Worm (Caenorhabditis elegans) whole organism, midembryonic: Measurements from ENCODE around the gene T05A7.11.

Source experiments
- T22C8.4 ChIP-seq: fragments of 200-800 bp; sonication (Bioruptor generic); IDR thresholded peaks from 2 replicates; pipeline ENCODE4 v1.3.6; 2022; ENCODE audit warnings: missing genetic modification characterization, missing compliant biosample characterization
- cog-1 ChIP-seq: sonication (generic microtip); optimal IDR thresholded peaks from 2 replicates; lab custom pipeline; 2016; ENCODE audit warnings: missing genetic modification characterization, missing compliant biosample characterization
- flt-1 ChIP-seq: fragments of 200-800 bp; sonication (Bioruptor generic); IDR thresholded peaks from 2 replicates; pipeline ENCODE4 v1.3.6; 2022; ENCODE audit warnings: missing genetic modification characterization, missing compliant biosample characterization
- klf-2 ChIP-seq: fragments of 200-800 bp; sonication (Bioruptor generic); conservative IDR thresholded peaks from 2 replicates; pipeline ENCODE4 v1.3.6; 2022; ENCODE audit warnings: missing genetic modification reagents, missing genetic modification characterization, missing compliant biosample characterization
- med-1 ChIP-seq: sonication (generic microtip); optimal IDR thresholded peaks from 2 replicates; lab custom pipeline; 2017; ENCODE audit warnings: missing genetic modification characterization, mild to moderate bottlenecking, missing compliant biosample characterization, antibody characterized with exemption, missing genetic modification reagents; ENCODE audit not compliant: insufficient read depth
- ref-1 ChIP-seq: fragments of 200-800 bp; sonication (Bioruptor generic); conservative IDR thresholded peaks from 2 replicates; pipeline ENCODE4 v1.3.6; 2022; ENCODE audit warnings: missing genetic modification reagents, missing genetic modification characterization, missing compliant biosample characterization
- tab-1 ChIP-seq: fragments of 200-800 bp; sonication (Bioruptor generic); IDR thresholded peaks from 2 replicates; pipeline ENCODE4 v1.3.6; 2022; ENCODE audit warnings: missing genetic modification characterization, missing compliant biosample characterization
- ztf-23 ChIP-seq: fragments of 200-800 bp; sonication (Bioruptor generic); IDR thresholded peaks from 2 replicates; pipeline ENCODE4 v1.3.6; 2022; ENCODE audit warnings: missing genetic modification reagents, missing genetic modification characterization, missing compliant biosample characterization
- ztf-29 ChIP-seq: fragments of 200-800 bp; sonication (Bioruptor generic); IDR thresholded peaks from 2 replicates; pipeline ENCODE4 v1.3.6; 2022; ENCODE audit warnings: missing genetic modification reagents, missing genetic modification characterization, missing compliant biosample characterization

The T05A7.11 gene

ce11 chrII:4673242-4673641 is 8.0 kb upstream of the T05A7.11 start:
- no peak for TF ChIP-seq T22C8.4
- no peak for TF ChIP-seq med-1
- no peak for TF ChIP-seq flt-1 (GFP tag; lab: Robert Waterston, UW)
- no peak for TF ChIP-seq ztf-23 (GFP tag; lab: Robert Waterston, UW)
- TF ChIP-seq ref-1 = no peak

ce11 chrII:4672584-4673110 is 7.4 kb upstream of the T05A7.11 start, which contains the start of the genes clec-140 and hmg-11:
Gene clec-140, plus strand, starts transcription at chrII:4673060.
Gene hmg-11, plus strand, starts transcription at chrII:4673085.
- TF ChIP-seq cog-1 (tag; lab: Kevin White, UChicago) (peak; percentile 66), T22C8.4 (peak; percentile 52), tab-1 (GFP tag; lab: Robert Waterston, UW) (no peak), flt-1 (GFP tag; lab: Robert Waterston, UW) (0 out of 2 replicates have a peak, but pooled peaks have one; percentile 37), ztf-23 (GFP tag; lab: Robert Waterston, UW) (0 out of 2 replicates have a peak, but pooled peaks have one; percentile 52), ztf-29 (GFP tag; lab: Robert Waterston, UW) (no peak), klf-2 (GFP tag; lab: Robert Waterston, UW) (no peak), ref-1 (no peak), med-1 (no peak)

ce11 chrII:4671692-4672091 is 6.4 kb upstream of the T05A7.11 start, which contains the start of gene T05A7.6:
Gene T05A7.6, minus strand, starts transcription at chrII:4671792.
- no peak for TF ChIP-seq med-1
- no peak for TF ChIP-seq flt-1 (GFP tag; lab: Robert Waterston, UW)
- TF ChIP-seq T22C8.4 = no peak
- no peak for TF ChIP-seq ztf-23 (GFP tag; lab: Robert Waterston, UW)

ce11 chrII:4667572-4667971 is 2.3 kb upstream of the T05A7.11 start, which contains the start of gene fut-5:
Gene fut-5, minus strand, starts transcription at chrII:4667672.
- TF ChIP-seq cog-1 (tag; lab: Kevin White, UChicago) (no peak), T22C8.4 (no peak)

- no peak for TF ChIP-seq tab-1 (GFP tag; lab: Robert Waterston, UW)
- no peak for TF ChIP-seq klf-2 (GFP tag; lab: Robert Waterston, UW)
- no peak for TF ChIP-seq med-1
- TF ChIP-seq T22C8.4 = no peak
- TF ChIP-seq flt-1 (GFP tag; lab: Robert Waterston, UW) = no peak
- TF ChIP-seq ztf-23 (GFP tag; lab: Robert Waterston, UW) = no peak
- no peak for TF ChIP-seq cog-1 (tag; lab: Kevin White, UChicago)
- TF ChIP-seq ref-1 = no peak
- no peak for TF ChIP-seq ztf-29 (GFP tag; lab: Robert Waterston, UW)
Observed at ce11 chrII:4663186-4663585, 2.1 kb downstream of the T05A7.11 start, which contains the start of gene T05A7.12. Gene T05A7.12, minus strand, starts transcription at chrII:4663286.

- TF ChIP-seq tab-1 (GFP tag; lab: Robert Waterston, UW) (no peak), ref-1 (no peak), ztf-29 (GFP tag; lab: Robert Waterston, UW) (no peak), flt-1 (GFP tag; lab: Robert Waterston, UW) (no peak), med-1 (no peak), T22C8.4 (no peak), ztf-23 (GFP tag; lab: Robert Waterston, UW) (no peak), klf-2 (GFP tag; lab: Robert Waterston, UW) (no peak), cog-1 (tag; lab: Kevin White, UChicago) (no peak)
Observed at ce11 chrII:4661278-4661677, 4.0 kb downstream of the T05A7.11 start, which contains the start of gene T05A7.13. Gene T05A7.13, minus strand, starts transcription at chrII:4661378.

ce11 chrII:4658245-4658644 is 7.0 kb downstream of the T05A7.11 start:
- TF ChIP-seq tab-1 (GFP tag; lab: Robert Waterston, UW) (no peak), flt-1 (GFP tag; lab: Robert Waterston, UW) (no peak), cog-1 (tag; lab: Kevin White, UChicago) (no peak), med-1 (no peak), ztf-29 (GFP tag; lab: Robert Waterston, UW) (no peak)

- TF ChIP-seq ref-1 = no peak
- TF ChIP-seq ztf-23 (GFP tag; lab: Robert Waterston, UW) = no peak
- no peak for TF ChIP-seq T22C8.4
- TF ChIP-seq ztf-29 (GFP tag; lab: Robert Waterston, UW) = no peak
- no peak for TF ChIP-seq tab-1 (GFP tag; lab: Robert Waterston, UW)
- no peak for TF ChIP-seq cog-1 (tag; lab: Kevin White, UChicago)
- TF ChIP-seq klf-2 (GFP tag; lab: Robert Waterston, UW) = no peak
- no peak for TF ChIP-seq flt-1 (GFP tag; lab: Robert Waterston, UW)
- TF ChIP-seq med-1 = no peak
Observed at ce11 chrII:4657370-4657769, 7.9 kb downstream of the T05A7.11 start.

ce11 chrII:4655834-4656233 is 9.4 kb downstream of the T05A7.11 start, which contains the start of gene fut-6:
Gene fut-6, minus strand, starts transcription at chrII:4655934.
- TF ChIP-seq ztf-23 (GFP tag; lab: Robert Waterston, UW) (no peak), flt-1 (GFP tag; lab: Robert Waterston, UW) (no peak), tab-1 (GFP tag; lab: Robert Waterston, UW) (no peak), med-1 (no peak), klf-2 (GFP tag; lab: Robert Waterston, UW) (no peak), cog-1 (tag; lab: Kevin White, UChicago) (no peak), ztf-29 (GFP tag; lab: Robert Waterston, UW) (no peak)

- TF ChIP-seq flt-1 (GFP tag; lab: Robert Waterston, UW) (no peak), med-1 (no peak), tab-1 (GFP tag; lab: Robert Waterston, UW) (no peak), klf-2 (GFP tag; lab: Robert Waterston, UW) (no peak), T22C8.4 (no peak), cog-1 (tag; lab: Kevin White, UChicago) (no peak), ref-1 (no peak), ztf-23 (GFP tag; lab: Robert Waterston, UW) (no peak), ztf-29 (GFP tag; lab: Robert Waterston, UW) (no peak)
Observed at ce11 chrII:4650072-4650471, 15.2 kb downstream of the T05A7.11 start.
